Fruit fly (Drosophila melanogaster) whole organism, embryonic: ENCODE measurements around the gene Gs1l.

ENCODE experiments used
- Abd-B ChIP-seq: fragments of 200-800 bp; sonication (Bioruptor generic); optimal IDR thresholded peaks from 2 replicates; lab custom pipeline; 2018; ENCODE audit warnings: missing biosample characterization, mild to moderate bottlenecking, missing genetic modification characterization, moderate library complexity
- Atf-2 ChIP-seq: fragments of 200-800 bp; sonication (Bioruptor generic); optimal IDR thresholded peaks from 2 replicates; lab custom pipeline; 2016; ENCODE audit warnings: missing biosample characterization, missing genetic modification characterization
- C15 ChIP-seq: fragments of 200-800 bp; sonication (Bioruptor generic); IDR thresholded peaks from 3 replicates; pipeline ENCODE4 v1.3.6; 2022; ENCODE audit warnings: missing biosample characterization, missing genetic modification characterization
- CG11504 ChIP-seq: fragments of 200-800 bp; sonication (Bioruptor generic); optimal IDR thresholded peaks from 3 replicates; lab custom pipeline; 2019; ENCODE audit warnings: missing biosample characterization, mild to moderate bottlenecking, missing genetic modification characterization, moderate library complexity
- CG12071 ChIP-seq: fragments of 200-800 bp; sonication (Bioruptor generic); optimal IDR thresholded peaks from 3 replicates; lab custom pipeline; 2018; ENCODE audit warnings: missing biosample characterization, mild to moderate bottlenecking, missing genetic modification characterization
- CG12104 ChIP-seq: fragments of 200-800 bp; sonication (Bioruptor generic); optimal IDR thresholded peaks from 3 replicates; lab custom pipeline; 2016; ENCODE audit warnings: missing biosample characterization, missing genetic modification characterization
- CG12219 ChIP-seq: fragments of 200-800 bp; sonication (Bioruptor generic); optimal IDR thresholded peaks from 3 replicates; lab custom pipeline; 2018; ENCODE audit warnings: missing biosample characterization, mild to moderate bottlenecking, missing genetic modification characterization
- CG12391 ChIP-seq: fragments of 200-800 bp; sonication (Bioruptor generic); optimal IDR thresholded peaks from 3 replicates; lab custom pipeline; 2018; ENCODE audit warnings: missing biosample characterization, mild to moderate bottlenecking, missing genetic modification characterization, moderate library complexity
- CG12659 ChIP-seq: fragments of 200-800 bp; sonication (Bioruptor generic); optimal IDR thresholded peaks from 3 replicates; lab custom pipeline; 2017; ENCODE audit warnings: mild to moderate bottlenecking, missing biosample characterization, missing genetic modification reagents, missing genetic modification characterization
- CG13123 ChIP-seq: fragments of 200-800 bp; sonication (Bioruptor generic); optimal IDR thresholded peaks from 2 replicates; lab custom pipeline; 2016; ENCODE audit warnings: missing biosample characterization, missing genetic modification characterization
- CG14050 ChIP-seq: fragments of 200-800 bp; sonication (Bioruptor generic); IDR thresholded peaks from 3 replicates; pipeline ENCODE4 v1.3.6; 2022; ENCODE audit warnings: missing biosample characterization, missing genetic modification characterization
- CG17385 ChIP-seq: fragments of 200-800 bp; sonication (Bioruptor generic); optimal IDR thresholded peaks from 3 replicates; lab custom pipeline; 2018; ENCODE audit warnings: missing biosample characterization, mild to moderate bottlenecking, missing genetic modification characterization
- CG18599 ChIP-seq: fragments of 200-800 bp; sonication (Bioruptor generic); optimal IDR thresholded peaks from 3 replicates; lab custom pipeline; 2017; ENCODE audit warnings: missing biosample characterization, missing genetic modification characterization, mild to moderate bottlenecking, moderate library complexity, missing genetic modification reagents
- CG33213 ChIP-seq: fragments of 200-800 bp; sonication (Bioruptor generic); optimal IDR thresholded peaks from 3 replicates; lab custom pipeline; 2016; ENCODE audit warnings: missing biosample characterization, missing genetic modification characterization
- CG6683 ChIP-seq: fragments of 200-800 bp; sonication (Bioruptor generic); optimal IDR thresholded peaks from 2 replicates; lab custom pipeline; 2017; ENCODE audit warnings: missing biosample characterization, mild to moderate bottlenecking, missing genetic modification characterization, missing genetic modification reagents
- CG7928 ChIP-seq: fragments of 200-800 bp; sonication (Bioruptor generic); optimal IDR thresholded peaks from 2 replicates; lab custom pipeline; 2017; ENCODE audit warnings: missing biosample characterization, mild to moderate bottlenecking, missing genetic modification characterization
- CG7963 ChIP-seq: fragments of 200-800 bp; sonication (Bioruptor generic); IDR thresholded peaks from 3 replicates; pipeline ENCODE4 v1.3.6; 2022; ENCODE audit warnings: missing biosample characterization, missing genetic modification characterization; ENCODE audit not compliant: partially characterized antibody
- CG8089 ChIP-seq: fragments of 200-800 bp; sonication (Bioruptor generic); optimal IDR thresholded peaks from 3 replicates; lab custom pipeline; 2016; ENCODE audit warnings: missing biosample characterization, missing genetic modification characterization
- CG8359 ChIP-seq: fragments of 200-800 bp; sonication (Bioruptor generic); optimal IDR thresholded peaks from 2 replicates; lab custom pipeline; 2017; ENCODE audit warnings: missing biosample characterization, mild to moderate bottlenecking, missing genetic modification characterization, borderline replicate concordance
- CG8388 ChIP-seq: fragments of 200-800 bp; sonication (Bioruptor generic); optimal IDR thresholded peaks from 2 replicates; lab custom pipeline; 2019; ENCODE audit warnings: missing biosample characterization, mild to moderate bottlenecking, missing genetic modification characterization, moderate library complexity
- Dref ChIP-seq: fragments of 200-800 bp; sonication (Bioruptor generic); IDR thresholded peaks from 2 replicates; pipeline ENCODE4 v1.3.6; 2022; ENCODE audit warnings: missing biosample characterization, missing genetic modification characterization
- Fer3 ChIP-seq: fragments of 200-800 bp; sonication (Bioruptor generic); optimal IDR thresholded peaks from 2 replicates; lab custom pipeline; 2018; ENCODE audit warnings: missing biosample characterization, mild to moderate bottlenecking, missing genetic modification characterization, moderate library complexity
- Hmx ChIP-seq: fragments of 200-800 bp; sonication (Bioruptor generic); optimal IDR thresholded peaks from 2 replicates; lab custom pipeline; 2016; ENCODE audit warnings: missing biosample characterization, missing genetic modification characterization
- Hsf ChIP-seq: fragments of 200-800 bp; sonication (Bioruptor generic); optimal IDR thresholded peaks from 3 replicates; lab custom pipeline; 2016; ENCODE audit warnings: missing biosample characterization, missing genetic modification characterization
- MBD-R2 ChIP-seq: fragments of 200-800 bp; sonication (Bioruptor generic); IDR thresholded peaks from 2 replicates; pipeline ENCODE4 v1.3.6; 2022; ENCODE audit warnings: missing biosample characterization, missing genetic modification characterization
- MESR4 ChIP-seq: fragments of 200-800 bp; sonication (Bioruptor generic); optimal IDR thresholded peaks from 2 replicates; lab custom pipeline; 2018; ENCODE audit warnings: missing biosample characterization, mild to moderate bottlenecking, missing genetic modification characterization, moderate library complexity
- Med ChIP-seq: fragments of 200-800 bp; sonication (Bioruptor generic); peaks from one replicate; lab custom pipeline; 2016; ENCODE audit warnings: missing biosample characterization, missing genetic modification characterization, mild to moderate bottlenecking, inconsistent platforms, moderate library complexity
- Poxn ChIP-seq: fragments of 200-800 bp; sonication (Bioruptor generic); IDR thresholded peaks from 2 replicates; pipeline ENCODE4 v1.3.6; 2022; ENCODE audit warnings: missing biosample characterization, missing genetic modification characterization
- Scr ChIP-seq: fragments of 200-800 bp; sonication (Bioruptor generic); IDR thresholded peaks from 2 replicates; pipeline ENCODE4 v1.3.6; 2022; ENCODE audit warnings: missing biosample characterization, missing genetic modification characterization; ENCODE audit not compliant: partially characterized antibody
- Taf1 ChIP-seq: fragments of 200-800 bp; sonication (Bioruptor generic); IDR thresholded peaks from 2 replicates; pipeline ENCODE4 v1.3.6; 2022; ENCODE audit warnings: missing biosample characterization, missing genetic modification characterization
- Xbp1 ChIP-seq: fragments of 200-800 bp; sonication (Bioruptor generic); optimal IDR thresholded peaks from 3 replicates; lab custom pipeline; 2016; ENCODE audit warnings: missing biosample characterization, mild to moderate bottlenecking, missing genetic modification characterization
- ab ChIP-seq: fragments of 200-800 bp; sonication (Bioruptor generic); optimal IDR thresholded peaks from 2 replicates; lab custom pipeline; 2016; ENCODE audit warnings: missing biosample characterization, missing genetic modification characterization
- bab2 ChIP-seq: fragments of 200-800 bp; sonication (Bioruptor generic); optimal IDR thresholded peaks from 2 replicates; lab custom pipeline; 2016; ENCODE audit warnings: missing biosample characterization, missing genetic modification characterization
- bbx ChIP-seq: fragments of 200-800 bp; sonication (Bioruptor generic); IDR thresholded peaks from 2 replicates; pipeline ENCODE4 v1.3.6; 2022; ENCODE audit warnings: missing biosample characterization, missing genetic modification characterization; ENCODE audit not compliant: partially characterized antibody
- bsh ChIP-seq, 2 experiments: fragments of 200-800 bp; sonication (Bioruptor generic); optimal IDR thresholded peaks; 2 replicates each; lab custom pipeline; 2017 to 2018; ENCODE audit warnings: mild to moderate bottlenecking in 2 of 2, missing biosample characterization in 2 of 2, missing genetic modification characterization in 2 of 2, moderate library complexity in 1 of 2
- chif ChIP-seq, 2 experiments: fragments of 200-800 bp; sonication (Bioruptor generic); optimal IDR thresholded peaks; 3 replicates each; lab custom pipeline; 2016; ENCODE audit warnings: missing biosample characterization in 2 of 2, missing genetic modification characterization in 2 of 2
- crc ChIP-seq: fragments of 200-800 bp; sonication (Bioruptor generic); optimal IDR thresholded peaks from 2 replicates; lab custom pipeline; 2016; ENCODE audit warnings: missing biosample characterization, missing genetic modification characterization
- gsb ChIP-seq: fragments of 200-800 bp; sonication (Bioruptor generic); IDR thresholded peaks from 2 replicates; pipeline ENCODE4 v1.3.6; 2022; ENCODE audit warnings: missing biosample characterization, missing genetic modification characterization
- hb ChIP-seq: fragments of 200-800 bp; sonication (Bioruptor generic); IDR thresholded peaks from 3 replicates; pipeline ENCODE4 v1.3.6; 2022; ENCODE audit warnings: missing biosample characterization, missing genetic modification characterization; ENCODE audit not compliant: partially characterized antibody
- onecut ChIP-seq: fragments of 200-800 bp; sonication (Bioruptor generic); IDR thresholded peaks from 2 replicates; pipeline ENCODE4 v1.3.6; 2022; ENCODE audit warnings: missing biosample characterization, missing genetic modification characterization
- org-1 ChIP-seq: fragments of 200-800 bp; sonication (Bioruptor generic); optimal IDR thresholded peaks from 2 replicates; lab custom pipeline; 2017; ENCODE audit warnings: missing biosample characterization, missing genetic modification characterization
- pho ChIP-seq: fragments of 200-800 bp; sonication (Bioruptor generic); optimal IDR thresholded peaks from 2 replicates; lab custom pipeline; 2016; ENCODE audit warnings: missing biosample characterization, missing genetic modification characterization
- pnt ChIP-seq: fragments of 200-800 bp; sonication (Bioruptor generic); optimal IDR thresholded peaks from 3 replicates; lab custom pipeline; 2016; ENCODE audit warnings: missing biosample characterization, missing genetic modification characterization
- pum ChIP-seq: fragments of 200-800 bp; sonication (Bioruptor generic); optimal IDR thresholded peaks from 2 replicates; lab custom pipeline; 2016; ENCODE audit warnings: missing biosample characterization, missing genetic modification characterization
- rib ChIP-seq: fragments of 200-800 bp; sonication (Bioruptor generic); IDR thresholded peaks from 2 replicates; pipeline ENCODE4 v1.3.6; 2022; ENCODE audit warnings: missing biosample characterization, missing genetic modification characterization
- scrt ChIP-seq: fragments of 200-800 bp; sonication (Bioruptor generic); optimal IDR thresholded peaks from 2 replicates; lab custom pipeline; 2018; ENCODE audit warnings: missing biosample characterization, mild to moderate bottlenecking, missing genetic modification characterization, moderate library complexity
- sisA ChIP-seq: fragments of 200-800 bp; sonication (Bioruptor generic); IDR thresholded peaks from 2 replicates; pipeline ENCODE4 v1.3.6; 2022; ENCODE audit warnings: missing biosample characterization, missing genetic modification characterization
- stwl ChIP-seq: fragments of 200-800 bp; sonication (Bioruptor generic); optimal IDR thresholded peaks from 3 replicates; lab custom pipeline; 2018; ENCODE audit warnings: missing biosample characterization, mild to moderate bottlenecking, missing genetic modification characterization, moderate library complexity
- tup ChIP-seq: fragments of 200-800 bp; sonication (Bioruptor generic); optimal IDR thresholded peaks from 2 replicates; lab custom pipeline; 2016; ENCODE audit warnings: missing biosample characterization, mild to moderate bottlenecking, missing genetic modification characterization, moderate library complexity
- unpg ChIP-seq: fragments of 200-800 bp; sonication (Bioruptor generic); optimal IDR thresholded peaks from 3 replicates; lab custom pipeline; 2018; ENCODE audit warnings: missing biosample characterization, mild to moderate bottlenecking, missing genetic modification characterization, moderate library complexity
- zen2 ChIP-seq: fragments of 200-800 bp; sonication (Bioruptor generic); IDR thresholded peaks from 3 replicates; pipeline ENCODE4 v1.3.6; 2022; ENCODE audit warnings: missing biosample characterization, missing genetic modification characterization; ENCODE audit not compliant: partially characterized antibody

Gs1l gene

DNA sequence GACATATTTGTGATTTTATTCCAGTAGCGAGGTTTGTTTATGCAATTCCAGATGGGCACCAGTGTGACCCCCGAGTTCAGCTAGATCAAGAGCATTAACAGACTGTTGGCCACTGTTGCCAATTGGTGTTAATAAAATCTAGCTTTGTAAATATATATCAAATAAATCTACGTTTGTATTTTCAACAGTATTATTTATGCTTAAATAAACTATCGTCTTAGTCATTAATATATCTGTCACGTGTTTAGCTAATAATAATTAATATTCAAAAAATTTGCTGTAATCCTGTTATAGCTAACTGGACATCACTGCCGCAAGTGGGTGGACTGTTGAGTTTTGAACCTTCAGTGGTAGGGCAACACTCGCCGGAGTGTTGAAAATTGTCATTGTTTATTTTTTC lies 2.9 kb upstream of the Gs1l start, which contains the start of the genes mRpL27 and CG15435 (continued):
- TF ChIP-seq pum (GFP tag; lab: Kevin White, UChicago) (no peak), Hmx (GFP tag; lab: Kevin White, UChicago) (no peak), chif (GFP tag; optimal IDR thresholded peaks at IDR 0.05; lab: Kevin White, UChicago) (no peak), CG12219 (GFP tag; lab: Kevin White, UChicago) (peak; percentile 2), Xbp1 (peak; percentile 26), pnt (GFP tag; lab: Kevin White, UChicago) (no peak), tup (GFP tag; lab: Kevin White, UChicago) (no peak), CG7928 (no peak), CG12104 (GFP tag; lab: Kevin White, UChicago) (peak; percentile 12), CG33213 (no peak), Hsf (peak; percentile 63), bsh (GFP tag; optimal IDR thresholded peaks at IDR 0.05; lab: Kevin White, UChicago) (peak in 1 of 2 experiments; percentile 21), MESR4 (GFP tag; lab: Kevin White, UChicago) (no peak), scrt (peak; percentile 59), CG6683 (GFP tag; lab: Kevin White, UChicago) (peak; percentile 27), CG12391 (tag; lab: Kevin White, UChicago) (peak; percentile 68), pho (GFP tag; lab: Kevin White, UChicago) (peak; percentile 16), CG12071 (GFP tag; lab: Kevin White, UChicago) (no peak), zen2 (GFP tag; lab: Robert Waterston, UW) (no peak), rib (GFP tag; lab: Robert Waterston, UW) (no peak), Med (GFP tag; lab: Kevin White, UChicago) (peak; percentile 79), onecut (no peak), sisA (GFP tag; lab: Robert Waterston, UW) (no peak), CG11504 (no peak), CG8359 (GFP tag; lab: Kevin White, UChicago) (no peak), Atf-2 (GFP tag; lab: Kevin White, UChicago) (no peak), CG8089 (no peak), CG17385 (GFP tag; lab: Kevin White, UChicago) (peak; percentile 7), CG13123 (GFP tag; lab: Kevin White, UChicago) (no peak), CG8388 (GFP tag; lab: Kevin White, UChicago) (no peak), CG7963 (no peak), MBD-R2 (GFP tag; lab: Robert Waterston, UW) (peak; percentile 71), bbx (no peak), unpg (GFP tag; lab: Kevin White, UChicago) (peak; percentile 46), CG18599 (GFP tag; lab: Kevin White, UChicago) (no peak), C15 (GFP tag; lab: Robert Waterston, UW) (no peak), ab (GFP tag; lab: Kevin White, UChicago) (no peak), CG14050 (GFP tag; lab: Robert Waterston, UW) (no peak), crc (no peak), stwl (peak; percentile 83), hb (GFP tag; lab: Robert Waterston, UW) (no peak), org-1 (no peak), Scr (GFP tag; lab: Robert Waterston, UW) (peak; percentile 41; the same call in 1 of the 2 replicates), Poxn (GFP tag; lab: Robert Waterston, UW) (no peak), Fer3 (peak; percentile 44), bab2 (no peak), Abd-B (GFP tag; lab: Kevin White, UChicago) (peak; percentile 10), Taf1 (GFP tag; lab: Robert Waterston, UW) (no peak), gsb (GFP tag; lab: Robert Waterston, UW) (no peak), Dref (GFP tag; lab: Robert Waterston, UW) (no peak), CG12659 (GFP tag; lab: Kevin White, UChicago) (peak; percentile 76)
